Fruit fly (Drosophila melanogaster): ENCODE data around the gene Cp15.
A peak's percentile ranks its signal among the peaks of the same experiment; 100 is the strongest.

Cp15 gene

dm6 chr3L:8718602-8719001, 9.7 kb upstream of the Cp15 start (continued):
- TF ChIP-seq Nf-YC (tag; optimal IDR thresholded peaks at IDR 0.05) (peak; percentile 9), zfh2 (GFP tag; optimal IDR thresholded peaks at IDR 0.05) (no peak), CG7839 (tag; optimal IDR thresholded peaks at IDR 0.05) (peak; percentile 23), CG2678 (tag; optimal IDR thresholded peaks at IDR 0.05) (peak; percentile 18), ato (GFP tag; IDR thresholded peaks at IDR 0.05; ENCODE audit: partially characterized antibody) (peak; percentile 49; the same call in 1 of the 2 replicates), sna (GFP tag; IDR thresholded peaks at IDR 0.05; ENCODE audit: partially characterized antibody) (peak; percentile 50; the same call in 1 of the 2 replicates), CG3163 (GFP tag; optimal IDR thresholded peaks at IDR 0.05) (no peak), CG1603 (tag; optimal IDR thresholded peaks at IDR 0.05) (peak; percentile 60), Fer3 (tag; optimal IDR thresholded peaks at IDR 0.05) (peak; percentile 19), HLH54F (GFP tag; optimal IDR thresholded peaks at IDR 0.05) (no peak), CG12155 (GFP tag; optimal IDR thresholded peaks at IDR 0.05) (no peak), slou (GFP tag; optimal IDR thresholded peaks at IDR 0.05) (no peak), CG1792 (GFP tag; optimal IDR thresholded peaks at IDR 0.05) (no peak), vnd (GFP tag; IDR thresholded peaks at IDR 0.05; ENCODE audit: partially characterized antibody) (peak; percentile 56), CG6254 (GFP tag; optimal IDR thresholded peaks at IDR 0.05) (no peak), CG4328 (GFP tag; optimal IDR thresholded peaks at IDR 0.05) (no peak), gro (GFP tag; optimal IDR thresholded peaks at IDR 0.05) (peak; percentile 41), CG2199 (GFP tag; IDR thresholded peaks at IDR 0.05) (peak; percentile 32; the same call in 1 of the 3 replicates), CG12769 (tag; optimal IDR thresholded peaks at IDR 0.05) (no peak), shn (GFP tag; optimal IDR thresholded peaks at IDR 0.05) (no peak), B-H2 (GFP tag; optimal IDR thresholded peaks at IDR 0.05) (peak; percentile 25), CG11085 (GFP tag; IDR thresholded peaks at IDR 0.05) (no peak), trh (GFP tag; optimal IDR thresholded peaks at IDR 0.05) (no peak), sens (GFP tag) (peak; percentile 40), CG7963 (GFP tag; IDR thresholded peaks at IDR 0.05; ENCODE audit: partially characterized antibody) (peak; percentile 62), HLH4C (GFP tag; IDR thresholded peaks at IDR 0.05; ENCODE audit: partially characterized antibody) (peak; percentile 71), unc-4 (GFP tag; IDR thresholded peaks at IDR 0.05; ENCODE audit: partially characterized antibody) (peak; percentile 80), CG15696 (tag; optimal IDR thresholded peaks at IDR 0.05) (peak; percentile 7), CG13287 (GFP tag; IDR thresholded peaks at IDR 0.05; ENCODE audit: partially characterized antibody) (peak; percentile 84), sd (tag; optimal IDR thresholded peaks at IDR 0.05) (peak; percentile 95), CG2712 (tag; optimal IDR thresholded peaks at IDR 0.05) (peak; percentile 43), Dref (GFP tag; IDR thresholded peaks at IDR 0.05) (peak; percentile 91), HLH3B (GFP tag; IDR thresholded peaks at IDR 0.05) (peak; percentile 5; the same call in 1 of the 2 replicates), Myb (GFP tag; optimal IDR thresholded peaks at IDR 0.05) (peak; percentile 30), Ravus (GFP tag; IDR thresholded peaks at IDR 0.05) (no peak), CG7556 (GFP tag; optimal IDR thresholded peaks at IDR 0.05) (no peak), CG15011 (GFP tag; optimal IDR thresholded peaks at IDR 0.05) (no peak), ranshi (GFP tag; IDR thresholded peaks at IDR 0.05) (peak; percentile 47; the same call in 1 of the 2 replicates), trem (tag; optimal IDR thresholded peaks at IDR 0.05) (peak; percentile 74), tna (GFP tag; IDR thresholded peaks at IDR 0.05; ENCODE audit: partially characterized antibody) (peak; percentile 35; the same call in 1 of the 2 replicates), cato (GFP tag; optimal IDR thresholded peaks at IDR 0.05; ENCODE audit: borderline replicate concordance) (no peak), aop (GFP tag; IDR thresholded peaks at IDR 0.05) (no peak), org-1 (GFP tag; optimal IDR thresholded peaks at IDR 0.05) (no peak), nau (GFP tag; optimal IDR thresholded peaks at IDR 0.05) (no peak), pzg (GFP tag; optimal IDR thresholded peaks at IDR 0.05) (peak; percentile 70), CG17359 (tag; optimal IDR thresholded peaks at IDR 0.05) (peak; percentile 19), gem (tag; optimal IDR thresholded peaks at IDR 0.05) (peak; percentile 29), vfl (GFP tag; optimal IDR thresholded peaks at IDR 0.05) (no peak), Dp (GFP tag; optimal IDR thresholded peaks at IDR 0.05) (peak; percentile 96), CG2116 (GFP tag; optimal IDR thresholded peaks at IDR 0.05) (peak; percentile 87)

All from whole organism, embryonic.